Fruit fly (Drosophila melanogaster) whole organism: ENCODE results near the gene CG31627.

Experiments
- CG8478 ChIP-seq: fragments of >200 bp; optimal IDR thresholded peaks from 2 replicates; lab custom pipeline; 2018; ENCODE audit warnings: inconsistent platforms
- Dll ChIP-seq: fragments of >200 bp; optimal IDR thresholded peaks from 2 replicates; lab custom pipeline; 2017
- EcR ChIP-seq, 2 experiments: fragments of >200 bp; optimal IDR thresholded peaks; 2 replicates each; lab custom pipeline; 2017; ENCODE audit warnings: missing biosample characterization in 2 of 2, missing genetic modification characterization in 2 of 2, missing genetic modification reagents in 2 of 2
- pan ChIP-seq: fragments of >200 bp; optimal IDR thresholded peaks from 2 replicates; lab custom pipeline; 2017
- psq ChIP-seq: fragments of >200 bp; optimal IDR thresholded peaks from 2 replicates; lab custom pipeline; 2017

dm6 chr2L:21142501-21142849 lies 30.5 kb upstream of the CG31627 start:
- TF ChIP-seq pan (lab: Kevin White, UChicago) (no peak), CG8478 (lab: Kevin White, UChicago) (no peak), EcR (GFP tag; optimal IDR thresholded peaks at IDR 0.05; lab: Kevin White, UChicago) (no peak), Dll (no peak), psq (no peak)
